Worm (Caenorhabditis elegans): ENCODE data around the gene ttr-20.

The ttr-20 gene

DNA sequence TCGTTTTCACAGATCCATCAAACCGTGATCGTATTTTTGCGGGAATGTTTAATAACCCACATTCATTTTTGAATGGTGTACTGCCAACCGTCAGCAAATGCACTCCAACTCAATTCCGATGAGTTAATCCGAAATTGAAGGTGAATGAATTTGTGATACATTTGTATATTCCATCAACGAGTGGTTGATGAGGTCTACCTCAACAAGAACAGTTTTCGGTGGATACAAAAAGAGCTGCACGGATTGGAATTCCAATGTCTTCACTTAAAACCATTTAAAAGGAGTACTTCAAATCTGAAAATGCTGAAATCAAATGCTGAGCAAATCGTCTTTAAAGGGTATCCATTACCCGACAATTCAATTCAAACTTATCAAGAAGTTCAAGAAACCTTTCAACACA lies 42.7 kb downstream of the ttr-20 start, which contains the start of gene F15E6.5:
Gene F15E6.5 (plus strand): TSS at position 301 of the 400 bp plus-strand sequence.
- TF ChIP-seq pqm-1 (tag; optimal IDR thresholded peaks at IDR 0.05) (no peak), ztf-4 (tag; optimal IDR thresholded peaks at IDR 0.05) (no peak), ceh-28 (tag; optimal IDR thresholded peaks at IDR 0.05) (no peak), daf-12 (tag; optimal IDR thresholded peaks at IDR 0.05) (no peak), unc-39 (tag; optimal IDR thresholded peaks at IDR 0.05) (no peak), ceh-9 (tag; optimal IDR thresholded peaks at IDR 0.05) (no peak), elt-1 (tag; optimal IDR thresholded peaks at IDR 0.05) (no peak)

- TF ChIP-seq nhr-43 (tag; optimal IDR thresholded peaks at IDR 0.05; ENCODE audit: poor library complexity, severe bottlenecking) (peak; percentile 30), nhr-23 (tag; optimal IDR thresholded peaks at IDR 0.05) (no peak)
Measured at ce11 chrIV:4290472-4290871, 43.9 kb downstream of the ttr-20 start, which contains the start of gene dct-7. TSS of gene dct-7 (minus strand) at chrIV:4290572.

DNA sequence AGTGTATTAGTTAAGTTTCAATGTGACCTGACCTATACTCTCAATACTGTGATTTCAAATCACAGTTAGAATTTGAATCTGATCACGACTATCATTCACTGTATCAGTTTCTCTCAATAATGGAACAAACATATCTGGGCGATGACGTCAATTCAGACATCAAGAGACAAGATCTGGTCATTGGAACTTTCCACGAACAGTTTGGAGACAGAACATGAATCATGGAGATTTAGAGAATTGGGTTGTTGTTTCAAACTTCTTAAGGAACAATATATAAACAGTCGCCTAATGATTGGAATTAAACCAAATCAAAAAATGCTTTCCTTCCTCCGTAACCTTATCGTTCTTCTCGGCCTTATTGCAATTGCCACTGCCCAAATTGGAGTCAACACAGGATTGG lies 44.6 kb downstream of the ttr-20 start, which contains the start of gene F15E6.4:
Gene F15E6.4 (plus strand): TSS at position 301 of the 400 bp plus-strand sequence.
- TF ChIP-seq nhr-28 (tag; optimal IDR thresholded peaks at IDR 0.05) = no peak
- TF ChIP-seq egl-5 (tag; optimal IDR thresholded peaks at IDR 0.05) = no peak

DNA sequence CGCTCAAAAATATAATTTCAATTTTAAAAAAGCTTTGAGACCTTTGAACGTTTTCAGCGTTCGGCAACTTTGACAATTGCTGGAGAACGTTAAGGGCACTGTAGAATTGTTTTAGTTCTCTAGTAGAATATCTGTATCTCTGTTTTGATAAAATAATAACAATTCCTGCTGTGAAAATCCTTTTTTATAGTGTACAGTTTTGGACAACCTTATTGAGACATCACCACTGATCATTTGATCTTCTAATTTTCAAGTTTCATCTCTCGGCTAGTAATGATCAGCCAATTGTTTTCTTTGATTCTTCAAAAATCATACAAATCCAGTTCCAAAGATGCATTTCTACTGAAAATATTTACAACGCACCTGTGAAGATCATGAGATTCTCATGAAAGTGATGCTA lies 46.0 kb downstream of the ttr-20 start, which contains the start of gene F15E6.10:
Gene F15E6.10 (plus strand): TSS at position 301 of the 400 bp plus-strand sequence.
- no peak for TF ChIP-seq skn-1 (tag; optimal IDR thresholded peaks at IDR 0.05)
- no peak for TF ChIP-seq elt-2 (tag; optimal IDR thresholded peaks at IDR 0.05)
- TF ChIP-seq egl-27 (tag; optimal IDR thresholded peaks at IDR 0.05) = no peak
- TF ChIP-seq R02D3.7 (tag; optimal IDR thresholded peaks at IDR 0.05) = no peak
- no peak for TF ChIP-seq mdl-1 (tag; optimal IDR thresholded peaks at IDR 0.05)
- TF ChIP-seq aly-2 (tag; optimal IDR thresholded peaks at IDR 0.05) = no peak

DNA sequence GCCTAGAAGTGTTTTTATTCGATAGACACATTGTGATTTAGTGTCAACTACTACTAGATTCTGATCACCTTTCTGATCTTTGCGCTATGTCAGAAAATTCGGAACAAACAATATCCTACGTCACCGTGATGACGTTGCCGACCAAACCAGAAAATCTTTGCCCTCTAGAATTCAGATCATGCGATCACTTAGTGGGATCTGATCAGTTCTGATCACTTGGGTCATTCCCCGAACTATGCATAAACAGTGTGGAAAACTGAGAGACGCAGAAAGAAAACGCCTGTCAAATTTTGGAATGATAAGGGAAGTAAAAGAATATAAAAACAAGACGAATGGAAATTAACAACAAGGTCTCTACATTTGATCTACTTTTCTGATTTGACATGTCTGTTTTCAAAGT lies 48.0 kb downstream of the ttr-20 start, which contains the start of gene F15E6.3:
Gene F15E6.3 (plus strand): TSS at position 344 of the 400 bp plus-strand sequence.
- TF ChIP-seq hmg-11 (tag; optimal IDR thresholded peaks at IDR 0.05) (no peak), nhr-43 (tag; optimal IDR thresholded peaks at IDR 0.05; ENCODE audit: poor library complexity, severe bottlenecking) (peak; percentile 76), eor-1 (tag; optimal IDR thresholded peaks at IDR 0.05) (no peak), nhr-25 (tag; optimal IDR thresholded peaks at IDR 0.05) (peak; percentile 60), nhr-23 (tag; optimal IDR thresholded peaks at IDR 0.05) (peak; percentile 89), pqm-1 (tag; optimal IDR thresholded peaks at IDR 0.05) (no peak), elt-3 (tag; optimal IDR thresholded peaks at IDR 0.05) (peak in 1 of 3 experiments; percentile 36), ceh-28 (tag; optimal IDR thresholded peaks at IDR 0.05) (peak; percentile 32), lsy-12 (tag; optimal IDR thresholded peaks at IDR 0.05) (no peak), pha-4 (tag; optimal IDR thresholded peaks at IDR 0.05) (no peak)

Data from whole organism, L3 larva.